Worm (Caenorhabditis elegans) whole organism, L4 larva: Measurements from ENCODE around the gene clec-166.
A peak's percentile ranks its signal among the peaks of the same experiment; 100 is the strongest.

ENCODE experiments used
- F10B5.3 ChIP-seq: sonication (generic microtip); optimal IDR thresholded peaks from 2 replicates; lab custom pipeline; 2016; ENCODE audit warnings: mild to moderate bottlenecking, missing genetic modification characterization, missing compliant biosample characterization
- F26F4.8 ChIP-seq: fragments of 200-800 bp; sonication (Bioruptor generic); conservative IDR thresholded peaks from 2 replicates; pipeline ENCODE4 v1.3.6; 2022; ENCODE audit warnings: missing genetic modification characterization, missing compliant biosample characterization
- T26A8.4 ChIP-seq: fragments of 200-800 bp; sonication (Bioruptor generic); IDR thresholded peaks from 2 replicates; pipeline ENCODE4 v1.3.6; 2022; ENCODE audit warnings: missing genetic modification characterization, missing compliant biosample characterization
- Y75B8A.6 ChIP-seq: fragments of 200-800 bp; sonication (Bioruptor generic); IDR thresholded peaks from 2 replicates; pipeline ENCODE4 v1.3.6; 2022; ENCODE audit warnings: missing genetic modification reagents, missing genetic modification characterization, missing compliant biosample characterization
- aly-2 ChIP-seq: sonication (generic microtip); optimal IDR thresholded peaks from 2 replicates; lab custom pipeline; 2018; ENCODE audit warnings: missing biosample characterization, missing genetic modification characterization
- attf-4 ChIP-seq: sonication (generic microtip); optimal IDR thresholded peaks from 3 replicates; lab custom pipeline; 2017; ENCODE audit warnings: missing biosample characterization, missing genetic modification characterization
- ceh-20 ChIP-seq: fragments of 200-800 bp; sonication (Bioruptor generic); IDR thresholded peaks from 2 replicates; pipeline ENCODE4 v1.3.6; 2022; ENCODE audit warnings: missing genetic modification reagents, missing genetic modification characterization, missing compliant biosample characterization
- ceh-44 ChIP-seq: fragments of 200-800 bp; sonication (Bioruptor generic); IDR thresholded peaks from 2 replicates; pipeline ENCODE4 v1.3.6; 2022; ENCODE audit warnings: missing genetic modification reagents, missing genetic modification characterization, missing compliant biosample characterization
- ceh-82 ChIP-seq: sonication (generic microtip); optimal IDR thresholded peaks from 2 replicates; lab custom pipeline; 2017; ENCODE audit warnings: missing biosample characterization, missing genetic modification characterization
- daf-16 ChIP-seq, 3 experiments: sonication (generic microtip); optimal IDR thresholded peaks; 2 replicates each; lab custom pipeline; 2016 to 2017; ENCODE audit warnings: missing genetic modification characterization in 3 of 3, missing genetic modification reagents in 3 of 3, mild to moderate bottlenecking in 2 of 3, missing compliant biosample characterization in 2 of 3, missing biosample characterization in 1 of 3, moderate library complexity in 1 of 3
- daf-8 ChIP-seq: fragments of 200-800 bp; sonication (Bioruptor generic); IDR thresholded peaks from 2 replicates; pipeline ENCODE4 v1.3.6; 2022; ENCODE audit warnings: missing genetic modification characterization, missing compliant biosample characterization
- dmd-6 ChIP-seq: fragments of 200-800 bp; sonication (Bioruptor generic); IDR thresholded peaks from 2 replicates; pipeline ENCODE4 v1.3.6; 2022; ENCODE audit warnings: missing genetic modification reagents, missing genetic modification characterization, missing compliant biosample characterization
- dmd-9 ChIP-seq: fragments of 200-800 bp; sonication (Bioruptor generic); IDR thresholded peaks from 2 replicates; pipeline ENCODE4 v1.3.6; 2022; ENCODE audit warnings: missing genetic modification reagents, missing genetic modification characterization, missing compliant biosample characterization
- duxl-1 ChIP-seq: sonication (generic microtip); optimal IDR thresholded peaks from 2 replicates; lab custom pipeline; 2016; ENCODE audit warnings: mild to moderate bottlenecking, missing genetic modification characterization, moderate library complexity, missing compliant biosample characterization; ENCODE audit not compliant: poor library complexity
- dve-1 ChIP-seq: sonication (generic microtip); optimal IDR thresholded peaks from 2 replicates; lab custom pipeline; 2017; ENCODE audit warnings: antibody characterized with exemption, mild to moderate bottlenecking, missing genetic modification characterization, missing compliant biosample characterization; ENCODE audit not compliant: insufficient read depth
- egl-27 ChIP-seq: sonication (generic microtip); optimal IDR thresholded peaks from 3 replicates; lab custom pipeline; 2017; ENCODE audit warnings: missing biosample characterization, missing genetic modification reagents, missing genetic modification characterization
- gei-8 ChIP-seq: fragments of 200-800 bp; sonication (Bioruptor generic); optimal IDR thresholded peaks from 2 replicates; lab custom pipeline; 2018; ENCODE audit warnings: mild to moderate bottlenecking, missing genetic modification characterization, missing compliant biosample characterization
- hlh-30 ChIP-seq: sonication (generic microtip); optimal IDR thresholded peaks from 2 replicates; lab custom pipeline; 2017; ENCODE audit warnings: antibody characterized with exemption, mild to moderate bottlenecking, missing genetic modification characterization, missing compliant biosample characterization; ENCODE audit not compliant: insufficient read depth
- hmg-1.1 ChIP-seq: fragments of 200-800 bp; sonication (Bioruptor generic); IDR thresholded peaks from 2 replicates; pipeline ENCODE4 v1.3.6; 2022; ENCODE audit warnings: missing genetic modification reagents, missing genetic modification characterization, missing compliant biosample characterization
- jun-1 ChIP-seq: fragments of 150-350 bp; optimal IDR thresholded peaks from 2 replicates; lab custom pipeline; 2014; ENCODE audit warnings: missing biosample characterization, missing genetic modification reagents, missing genetic modification characterization
- lin-13 ChIP-seq: fragments of 150-350 bp; optimal IDR thresholded peaks from 2 replicates; lab custom pipeline; 2014; ENCODE audit warnings: missing biosample characterization, missing genetic modification reagents, missing genetic modification characterization
- madf-5 ChIP-seq, 2 experiments: fragments of 200-800 bp; sonication (Bioruptor generic); IDR thresholded peaks; 2 replicates each; pipeline ENCODE4 v1.3.6; 2022; ENCODE audit warnings: missing compliant biosample characterization in 2 of 2, missing genetic modification characterization in 2 of 2
- mdt-29 ChIP-seq: fragments of 200-800 bp; sonication (Bioruptor generic); IDR thresholded peaks from 2 replicates; pipeline ENCODE4 v1.3.6; 2022; ENCODE audit warnings: missing genetic modification reagents, missing genetic modification characterization, missing compliant biosample characterization
- nhr-11 ChIP-seq: fragments of 150-350 bp; optimal IDR thresholded peaks from 2 replicates; lab custom pipeline; 2014; ENCODE audit warnings: missing biosample characterization, missing genetic modification characterization
- nhr-111 ChIP-seq: fragments of 200-800 bp; sonication (Bioruptor generic); optimal IDR thresholded peaks from 2 replicates; lab custom pipeline; 2018; ENCODE audit warnings: mild to moderate bottlenecking, missing genetic modification characterization, missing compliant biosample characterization
- nhr-25 ChIP-seq: sonication (generic microtip); optimal IDR thresholded peaks from 2 replicates; lab custom pipeline; 2017; ENCODE audit warnings: missing genetic modification characterization, mild to moderate bottlenecking, missing compliant biosample characterization, antibody characterized with exemption, moderate library complexity, borderline replicate concordance; ENCODE audit not compliant: insufficient read depth
- nhr-28 ChIP-seq: fragments of 150-350 bp; optimal IDR thresholded peaks from 2 replicates; lab custom pipeline; 2014; ENCODE audit warnings: missing biosample characterization, missing genetic modification characterization
- nhr-48 ChIP-seq: sonication (generic microtip); optimal IDR thresholded peaks from 2 replicates; lab custom pipeline; 2016; ENCODE audit warnings: mild to moderate bottlenecking, missing genetic modification characterization, missing compliant biosample characterization
- nhr-6 ChIP-seq: fragments of 150-350 bp; optimal IDR thresholded peaks from 2 replicates; lab custom pipeline; 2014; ENCODE audit warnings: missing biosample characterization, missing genetic modification characterization
- nhr-76 ChIP-seq: fragments of 150-350 bp; optimal IDR thresholded peaks from 2 replicates; lab custom pipeline; 2014; ENCODE audit warnings: missing biosample characterization, missing genetic modification characterization
- nhr-77 ChIP-seq: fragments of 150-350 bp; optimal IDR thresholded peaks from 2 replicates; lab custom pipeline; 2014; ENCODE audit warnings: missing biosample characterization, missing genetic modification characterization
- pqm-1 ChIP-seq: sonication (generic microtip); optimal IDR thresholded peaks from 2 replicates; lab custom pipeline; 2017; ENCODE audit warnings: missing biosample characterization, missing genetic modification characterization
- rbr-2 ChIP-seq: sonication (generic microtip); optimal IDR thresholded peaks from 2 replicates; lab custom pipeline; 2016; ENCODE audit warnings: missing genotype, missing genetic modification characterization, missing compliant biosample characterization
- skn-1 ChIP-seq: fragments of 150-350 bp; optimal IDR thresholded peaks from 2 replicates; lab custom pipeline; 2014; ENCODE audit warnings: missing biosample characterization, missing genetic modification characterization
- tra-1 ChIP-seq: fragments of 200-800 bp; sonication (Bioruptor generic); IDR thresholded peaks from 2 replicates; pipeline ENCODE4 v1.3.6; 2022; ENCODE audit warnings: missing genetic modification reagents, missing genetic modification characterization, missing compliant biosample characterization
- unc-130 ChIP-seq: sonication (generic microtip); optimal IDR thresholded peaks from 2 replicates; lab custom pipeline; 2016; ENCODE audit warnings: missing genetic modification reagents, missing genetic modification characterization, missing compliant biosample characterization
- vab-7 ChIP-seq: fragments of 200-800 bp; sonication (Bioruptor generic); IDR thresholded peaks from 2 replicates; pipeline ENCODE4 v1.3.6; 2022; ENCODE audit warnings: missing genetic modification reagents, missing genetic modification characterization, missing compliant biosample characterization
- zfp-3 ChIP-seq: fragments of 200-800 bp; sonication (Bioruptor generic); conservative IDR thresholded peaks from 2 replicates; pipeline ENCODE4 v1.3.6; 2022; ENCODE audit warnings: missing genetic modification reagents, missing genetic modification characterization, missing compliant biosample characterization
- zip-11 ChIP-seq: fragments of 200-800 bp; sonication (Bioruptor generic); IDR thresholded peaks from 2 replicates; pipeline ENCODE4 v1.3.6; 2022; ENCODE audit warnings: missing genetic modification characterization, missing compliant biosample characterization
- ztf-11 ChIP-seq: fragments of 150-350 bp; optimal IDR thresholded peaks from 2 replicates; lab custom pipeline; 2014; ENCODE audit warnings: missing biosample characterization, missing genetic modification characterization

clec-166 gene

ce11 chrIV:1231589-1231988 lies 19.6 kb downstream of the clec-166 start, which contains the start of gene W09G12.6:
TSS of gene W09G12.6 (plus strand) at chrIV:1231889.
- TF ChIP-seq ceh-20 (GFP tag; lab: Robert Waterston, UW) (no peak), vab-7 (GFP tag; lab: Robert Waterston, UW) (no peak), unc-130 (no peak), pqm-1 (tag; lab: Kevin White, UChicago) (no peak), hlh-30 (tag; lab: Kevin White, UChicago) (no peak), hmg-1.1 (no peak), Y75B8A.6 (GFP tag; lab: Robert Waterston, UW) (no peak), lin-13 (GFP tag; lab: Kevin White, UChicago) (no peak), duxl-1 (no peak), F26F4.8 (GFP tag; lab: Robert Waterston, UW) (no peak), ceh-82 (no peak), rbr-2 (tag; lab: Kevin White, UChicago) (no peak), skn-1 (no peak), tra-1 (GFP tag; lab: Robert Waterston, UW) (no peak), mdt-29 (no peak), egl-27 (tag; lab: Kevin White, UChicago) (no peak), attf-4 (tag; lab: Kevin White, UChicago) (no peak)

DNA sequence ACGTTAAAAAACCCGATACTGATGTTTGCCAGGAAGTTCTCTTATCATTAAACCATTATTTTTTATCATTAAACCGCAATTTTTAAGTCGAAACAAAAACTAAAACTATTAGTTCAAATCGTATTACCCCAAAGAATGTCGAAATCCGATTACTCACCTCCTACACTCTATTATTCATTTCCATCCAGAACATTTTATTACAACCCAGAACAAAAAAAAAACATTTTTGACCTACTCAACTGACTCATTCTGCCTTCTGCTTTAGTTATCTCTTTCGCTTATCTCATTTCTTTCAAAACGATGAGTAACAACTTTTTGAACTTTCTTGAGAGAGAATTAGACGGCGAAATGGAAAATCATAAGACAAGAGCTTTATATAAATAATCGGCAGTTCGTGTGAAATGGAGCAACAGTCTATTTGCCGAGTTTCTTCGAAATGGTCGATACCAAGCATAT lies 22.4 kb downstream of the clec-166 start, which contains the start of gene W09G12.7:
TSS of gene W09G12.7 (plus strand) at position 406 of the 456 bp plus-strand sequence.
- no peak for TF ChIP-seq gei-8 (GFP tag; lab: Kevin White, UChicago)
- TF ChIP-seq dmd-6 (GFP tag; lab: Robert Waterston, UW) = peak; percentile 67
- TF ChIP-seq daf-8 (GFP tag; lab: Robert Waterston, UW) = no peak
- TF ChIP-seq egl-27 (tag; lab: Kevin White, UChicago) = no peak
- TF ChIP-seq nhr-28 (tag; lab: Kevin White, UChicago) = peak; percentile 32
- no peak for TF ChIP-seq aly-2
- no peak for TF ChIP-seq ceh-82
- no peak for TF ChIP-seq zip-11
- no peak for TF ChIP-seq daf-16 (GFP tag; optimal IDR thresholded peaks at IDR 0.05; lab: Kevin White, UChicago)
- peak; percentile 6 for TF ChIP-seq daf-16 (tag; optimal IDR thresholded peaks at IDR 0.05; lab: Kevin White, UChicago)
- no peak for TF ChIP-seq nhr-48 (tag; lab: Kevin White, UChicago)
- TF ChIP-seq dmd-9 (GFP tag; lab: Robert Waterston, UW) = no peak
- TF ChIP-seq nhr-25 = no peak
- peak; percentile 79 for TF ChIP-seq pqm-1 (tag; lab: Kevin White, UChicago)
- TF ChIP-seq dve-1 (tag; lab: Kevin White, UChicago) = peak; percentile 41
- no peak for TF ChIP-seq mdt-29
- no peak for TF ChIP-seq zfp-3 (GFP tag; lab: Robert Waterston, UW)
- TF ChIP-seq madf-5 (GFP tag; IDR thresholded peaks at IDR 0.05; lab: Robert Waterston, UW) = no peak
- no peak for TF ChIP-seq nhr-76 (tag; lab: Kevin White, UChicago)
- TF ChIP-seq hmg-1.1 = no peak
- TF ChIP-seq nhr-111 (GFP tag; lab: Kevin White, UChicago) = no peak
- TF ChIP-seq jun-1 = no peak
- no peak for TF ChIP-seq nhr-11 (tag; lab: Kevin White, UChicago)
- no peak for TF ChIP-seq nhr-6
- no peak for TF ChIP-seq F10B5.3 (tag; lab: Kevin White, UChicago)
- TF ChIP-seq nhr-77 (tag; lab: Kevin White, UChicago) = peak; percentile 47
- no peak for TF ChIP-seq ceh-44
- TF ChIP-seq T26A8.4 (GFP tag; lab: Robert Waterston, UW) = no peak
- TF ChIP-seq ztf-11 (tag; lab: Kevin White, UChicago) = no peak
